Worm (Caenorhabditis elegans) whole organism, early embryonic: ENCODE measurements around the gene B0252.3.

Experiments
- B0310.2 ChIP-seq: sonication (generic microtip); optimal IDR thresholded peaks from 2 replicates; lab custom pipeline; 2016; ENCODE audit warnings: mild to moderate bottlenecking, missing genetic modification characterization, missing compliant biosample characterization
- F13C5.2 ChIP-seq: sonication (generic microtip); optimal IDR thresholded peaks from 2 replicates; lab custom pipeline; 2017; ENCODE audit warnings: mild to moderate bottlenecking, missing genetic modification characterization, inconsistent platforms, missing compliant biosample characterization
- aly-1 ChIP-seq: sonication (generic microtip); optimal IDR thresholded peaks from 2 replicates; lab custom pipeline; 2016; ENCODE audit warnings: missing genetic modification characterization, missing compliant biosample characterization
- ama-1 ChIP-seq: fragments of 150-350 bp; optimal IDR thresholded peaks from 2 replicates; lab custom pipeline; 2014
- ceh-13 ChIP-seq: fragments of 200-800 bp; sonication (Bioruptor generic); optimal IDR thresholded peaks from 2 replicates; lab custom pipeline; 2018; ENCODE audit warnings: mild to moderate bottlenecking, missing genetic modification characterization, missing compliant biosample characterization
- ceh-36 ChIP-seq: sonication (generic microtip); optimal IDR thresholded peaks from 2 replicates; lab custom pipeline; 2016; ENCODE audit warnings: missing genetic modification characterization, inconsistent platforms, missing compliant biosample characterization
- ets-7 ChIP-seq: sonication (generic microtip); optimal IDR thresholded peaks from 2 replicates; lab custom pipeline; 2016; ENCODE audit warnings: missing genotype, missing genetic modification characterization, missing compliant biosample characterization
- flt-1 ChIP-seq: fragments of 200-800 bp; sonication (Bioruptor generic); IDR thresholded peaks from 2 replicates; pipeline ENCODE4 v1.3.6; 2022; ENCODE audit warnings: missing genetic modification characterization, missing compliant biosample characterization
- hmbx-1 ChIP-seq: sonication (generic microtip); optimal IDR thresholded peaks from 2 replicates; lab custom pipeline; 2016; ENCODE audit warnings: mild to moderate bottlenecking, missing genetic modification characterization, missing compliant biosample characterization
- hmg-4 ChIP-seq: fragments of 200-800 bp; sonication (Bioruptor generic); optimal IDR thresholded peaks from 2 replicates; lab custom pipeline; 2018; ENCODE audit warnings: mild to moderate bottlenecking, missing genetic modification characterization, missing compliant biosample characterization
- hnd-1 ChIP-seq: sonication (generic microtip); optimal IDR thresholded peaks from 2 replicates; lab custom pipeline; 2016; ENCODE audit warnings: missing genetic modification characterization, missing compliant biosample characterization
- pes-1 ChIP-seq: fragments of 200-800 bp; sonication (Bioruptor generic); IDR thresholded peaks from 2 replicates; pipeline ENCODE4 v1.3.6; 2022; ENCODE audit warnings: missing genetic modification reagents, missing genetic modification characterization, missing compliant biosample characterization
- scrt-1 ChIP-seq: fragments of 200-800 bp; sonication (Bioruptor generic); IDR thresholded peaks from 2 replicates; pipeline ENCODE4 v1.3.6; 2022; ENCODE audit warnings: missing genetic modification characterization, missing compliant biosample characterization
- sea-1 ChIP-seq: fragments of 200-800 bp; sonication (Bioruptor generic); conservative IDR thresholded peaks from 2 replicates; pipeline ENCODE4 v1.3.6; 2022; ENCODE audit warnings: missing genetic modification characterization, missing compliant biosample characterization
- tbx-11 ChIP-seq: fragments of 200-800 bp; sonication (Bioruptor generic); IDR thresholded peaks from 2 replicates; pipeline ENCODE4 v1.3.6; 2022; ENCODE audit warnings: missing genetic modification characterization, missing compliant biosample characterization
- tbx-37 ChIP-seq: fragments of 200-800 bp; sonication (Bioruptor generic); conservative IDR thresholded peaks from 2 replicates; pipeline ENCODE4 v1.3.6; 2022; ENCODE audit warnings: missing genetic modification reagents, missing genetic modification characterization, missing compliant biosample characterization
- tra-4 ChIP-seq: sonication (generic microtip); optimal IDR thresholded peaks from 2 replicates; lab custom pipeline; 2017; ENCODE audit warnings: missing genetic modification characterization, missing compliant biosample characterization

Gene B0252.3

DNA sequence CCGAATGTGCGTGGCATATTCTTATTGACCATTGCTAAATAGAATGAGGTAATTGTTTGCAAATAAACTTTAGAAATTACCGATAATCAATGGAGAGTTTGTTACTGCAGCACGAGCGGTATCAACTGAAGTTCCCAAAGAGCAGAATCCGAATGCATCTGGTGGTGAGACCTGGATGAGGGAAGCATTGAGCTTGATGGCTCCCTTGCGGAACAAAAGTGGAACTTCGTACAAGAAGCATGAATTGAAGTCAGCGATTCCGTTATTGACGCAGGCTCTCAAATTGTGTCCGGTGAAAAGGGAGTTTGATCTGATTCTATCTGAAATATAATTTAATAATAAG is 18.0 kb downstream of the B0252.3 start:
- TF ChIP-seq ceh-36 (tag; lab: Kevin White, UChicago): no peak
- TF ChIP-seq hmg-4 (GFP tag; lab: Kevin White, UChicago): no peak
- TF ChIP-seq tra-4: no peak
- TF ChIP-seq pes-1: no peak

DNA sequence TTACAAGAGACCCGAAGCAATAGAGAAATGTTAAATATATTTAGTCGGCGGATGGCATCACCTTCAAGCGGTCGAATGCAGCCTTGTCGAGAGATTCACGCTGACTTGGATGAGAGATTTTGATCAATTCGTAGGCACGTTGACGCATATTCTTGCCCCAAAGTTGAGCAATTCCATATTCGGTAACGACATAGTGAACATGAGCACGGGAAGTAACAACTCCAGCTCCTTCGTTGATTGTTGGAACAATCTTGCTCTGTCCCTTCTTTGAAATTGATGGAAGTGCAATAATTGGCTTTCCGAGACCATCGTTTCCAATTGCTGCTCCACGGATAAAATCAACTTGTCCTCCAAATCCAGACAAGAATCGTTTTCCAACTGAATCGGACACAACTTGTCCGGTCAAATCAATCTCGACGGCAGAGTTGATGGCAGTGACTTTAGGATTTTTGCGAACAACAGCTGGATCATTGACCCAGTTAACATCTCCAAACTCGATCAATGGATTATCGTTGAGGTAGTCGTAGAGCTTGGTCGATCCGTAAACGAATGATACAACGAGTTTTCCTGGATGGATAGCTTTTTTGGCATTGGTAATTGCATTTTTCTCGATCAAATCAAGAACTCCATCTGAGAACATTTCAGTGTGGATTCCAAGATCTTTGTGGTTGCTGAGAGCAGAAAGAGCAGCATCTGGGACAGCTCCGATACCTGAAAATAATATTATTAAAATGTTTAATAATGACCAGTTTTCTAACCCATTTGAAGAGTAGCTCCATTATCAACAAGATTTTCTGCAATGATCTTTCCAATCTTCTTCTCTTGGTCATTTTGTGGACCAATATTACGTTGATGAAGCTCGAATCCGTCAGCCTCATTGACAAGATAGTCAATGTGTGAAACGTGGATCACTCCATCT is 18.6 kb downstream of the B0252.3 start:
- TF ChIP-seq F13C5.2 (tag; lab: Kevin White, UChicago) (no peak), hnd-1 (tag; lab: Kevin White, UChicago) (no peak), ceh-13 (GFP tag; lab: Kevin White, UChicago) (no peak), ets-7 (tag; lab: Kevin White, UChicago) (no peak), tbx-37 (no peak), ama-1 (lab: Kevin White, UChicago) (no peak), scrt-1 (GFP tag; lab: Robert Waterston, UW) (no peak)

DNA sequence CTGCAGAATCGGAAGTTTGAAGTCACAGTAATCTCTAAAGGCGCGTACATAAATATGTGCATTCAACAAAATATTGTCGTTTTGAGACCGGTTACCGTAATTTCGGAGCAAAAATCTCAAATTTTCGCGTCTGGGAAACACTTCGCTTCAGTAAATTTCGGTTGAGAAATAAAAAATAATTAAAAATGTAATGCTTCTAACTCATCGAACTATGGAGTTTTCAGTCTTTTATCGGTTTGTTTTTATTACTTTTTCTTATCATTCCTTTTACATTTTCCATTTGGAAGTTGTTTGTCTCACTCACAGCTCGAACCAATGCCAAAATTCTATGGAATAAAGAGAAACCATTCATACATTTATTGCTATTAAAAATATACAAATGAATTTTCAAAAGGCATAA is 19.3 kb downstream of the B0252.3 start:
- TF ChIP-seq F13C5.2 (tag; lab: Kevin White, UChicago): no peak
- no peak for TF ChIP-seq tbx-37
- TF ChIP-seq pes-1: no peak
- TF ChIP-seq B0310.2 (tag; lab: Kevin White, UChicago): no peak
- no peak for TF ChIP-seq hnd-1 (tag; lab: Kevin White, UChicago)
- TF ChIP-seq tbx-11: no peak
- TF ChIP-seq ets-7 (tag; lab: Kevin White, UChicago): no peak
- no peak for TF ChIP-seq hmbx-1
- TF ChIP-seq hmg-4 (GFP tag; lab: Kevin White, UChicago): no peak
- no peak for TF ChIP-seq tra-4
- TF ChIP-seq scrt-1 (GFP tag; lab: Robert Waterston, UW): no peak
- no peak for TF ChIP-seq aly-1 (tag; lab: Kevin White, UChicago)
- TF ChIP-seq flt-1 (GFP tag; lab: Robert Waterston, UW): no peak
- no peak for TF ChIP-seq ceh-36 (tag; lab: Kevin White, UChicago)
- TF ChIP-seq sea-1 (GFP tag; lab: Robert Waterston, UW): no peak
- no peak for TF ChIP-seq ceh-13 (GFP tag; lab: Kevin White, UChicago)
- TF ChIP-seq ama-1 (lab: Kevin White, UChicago): no peak

DNA sequence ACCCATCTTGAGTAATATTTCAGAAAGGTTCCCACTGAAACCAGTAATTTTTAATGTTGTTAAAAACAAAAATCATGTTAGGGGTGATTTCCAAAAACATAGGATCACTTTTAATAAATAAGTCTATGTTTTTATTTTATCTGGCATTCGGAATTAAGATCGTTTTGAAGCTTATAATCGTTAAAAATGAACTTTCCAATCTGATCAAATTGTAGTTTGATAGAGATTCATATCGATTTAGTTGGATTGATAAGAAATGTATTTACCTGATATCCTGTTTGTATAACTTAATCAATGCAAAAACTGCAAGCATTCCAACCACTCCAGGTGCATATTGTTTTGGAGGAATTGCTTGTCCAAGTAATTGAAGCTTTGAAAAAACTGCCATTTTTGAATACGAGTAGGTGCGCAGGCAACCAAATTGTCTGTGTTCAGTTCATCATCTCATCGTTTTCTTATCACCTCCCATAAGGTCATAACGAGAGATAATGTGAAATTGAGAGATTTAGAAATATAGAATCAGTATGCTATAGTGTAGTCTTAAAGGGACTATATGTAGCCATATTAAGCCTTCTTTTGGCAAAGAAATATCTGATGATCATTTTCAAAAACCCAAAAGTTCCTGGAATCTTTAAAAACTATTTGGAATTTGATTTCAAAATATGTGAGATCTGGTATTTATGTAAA is 20.1 kb downstream of the B0252.3 start, which contains the start of gene pmp-2:
Gene pmp-2, minus strand, starts transcription at position 487 of the 687 bp plus-strand sequence.
- TF ChIP-seq flt-1 (GFP tag; lab: Robert Waterston, UW) (no peak), ceh-36 (tag; lab: Kevin White, UChicago) (no peak), pes-1 (no peak), tra-4 (no peak), aly-1 (tag; lab: Kevin White, UChicago) (no peak), ceh-13 (GFP tag; lab: Kevin White, UChicago) (no peak), B0310.2 (tag; lab: Kevin White, UChicago) (no peak), tbx-11 (no peak), hmbx-1 (no peak), sea-1 (GFP tag; lab: Robert Waterston, UW) (no peak), hnd-1 (tag; lab: Kevin White, UChicago) (no peak), hmg-4 (GFP tag; lab: Kevin White, UChicago) (no peak), F13C5.2 (tag; lab: Kevin White, UChicago) (no peak), ets-7 (tag; lab: Kevin White, UChicago) (no peak)

DNA sequence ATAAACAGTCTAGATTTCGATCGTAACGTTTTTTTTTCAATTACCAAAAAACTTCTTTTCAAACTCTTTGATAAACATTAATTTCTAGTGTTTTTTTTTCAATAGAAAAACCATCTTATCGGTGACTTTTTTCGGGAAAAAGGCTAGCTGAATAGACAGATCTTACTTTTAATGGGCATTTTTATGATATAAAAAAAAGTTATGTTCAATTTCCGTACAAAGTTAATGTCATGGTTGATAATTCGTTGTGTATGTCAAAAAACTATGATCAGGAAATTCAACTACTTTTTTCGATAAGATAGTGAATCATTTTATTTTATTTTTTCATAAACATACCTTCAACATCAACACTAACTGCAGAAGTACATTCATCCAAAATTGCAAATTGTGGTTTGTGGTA is 23.0 kb downstream of the B0252.3 start:
- TF ChIP-seq ceh-13 (GFP tag; lab: Kevin White, UChicago): no peak
- no peak for TF ChIP-seq flt-1 (GFP tag; lab: Robert Waterston, UW)
- TF ChIP-seq ama-1 (lab: Kevin White, UChicago): no peak
- TF ChIP-seq pes-1: no peak
- no peak for TF ChIP-seq aly-1 (tag; lab: Kevin White, UChicago)
- TF ChIP-seq ceh-36 (tag; lab: Kevin White, UChicago): no peak

DNA sequence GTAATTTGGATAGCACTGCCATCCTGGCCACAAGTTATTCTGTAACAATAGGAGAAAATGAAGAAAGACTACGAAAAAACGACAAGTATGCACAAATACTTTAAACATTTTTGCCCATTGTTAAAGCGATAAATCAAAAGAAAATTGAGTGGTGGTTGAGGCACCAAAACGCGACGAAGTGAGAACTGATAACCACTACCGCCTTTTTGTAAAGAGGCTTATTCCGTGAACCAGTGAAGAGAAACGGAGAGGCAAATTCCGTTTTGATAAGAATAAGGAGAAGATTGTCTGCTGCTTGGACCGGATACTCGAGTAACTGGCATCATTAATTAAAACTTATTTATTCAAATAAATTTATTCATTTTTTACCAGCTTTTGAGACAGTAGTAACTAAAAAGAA is 23.8 kb downstream of the B0252.3 start, which contains the start of gene pmp-1:
Gene pmp-1, minus strand, starts transcription at position 39 of the 400 bp plus-strand sequence.
- TF ChIP-seq F13C5.2 (tag; lab: Kevin White, UChicago) (no peak), B0310.2 (tag; lab: Kevin White, UChicago) (no peak), aly-1 (tag; lab: Kevin White, UChicago) (no peak), pes-1 (no peak), ets-7 (tag; lab: Kevin White, UChicago) (no peak), ceh-36 (tag; lab: Kevin White, UChicago) (no peak), hmg-4 (GFP tag; lab: Kevin White, UChicago) (no peak), tbx-11 (no peak), scrt-1 (GFP tag; lab: Robert Waterston, UW) (no peak), tbx-37 (no peak), hmbx-1 (no peak)

DNA sequence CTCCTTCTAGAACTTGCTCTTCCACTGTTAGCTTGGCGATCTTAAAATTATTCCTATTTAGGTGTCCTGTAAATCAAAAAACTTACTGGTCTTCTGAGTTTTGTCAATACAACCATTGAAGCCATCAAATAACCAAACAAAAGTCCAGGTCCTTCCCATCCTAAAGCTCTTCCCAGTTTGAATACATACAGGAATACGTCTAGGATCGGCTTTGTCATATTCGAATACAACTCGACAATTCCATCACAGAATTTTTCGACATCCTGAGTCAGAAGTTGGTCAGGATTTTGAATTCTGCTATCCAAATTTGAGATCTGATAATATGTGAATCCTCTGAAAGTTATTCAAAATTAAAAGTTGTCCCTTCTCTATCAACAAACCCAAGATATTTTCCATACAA is 25.2 kb downstream of the B0252.3 start:
- TF ChIP-seq hnd-1 (tag; lab: Kevin White, UChicago): no peak
- TF ChIP-seq ceh-13 (GFP tag; lab: Kevin White, UChicago): no peak
- TF ChIP-seq ets-7 (tag; lab: Kevin White, UChicago): no peak
- no peak for TF ChIP-seq tbx-37
